Fruit fly (Drosophila melanogaster) whole organism, prepupa: ENCODE data around the gene Pak3.

Experiments used
- Blimp-1 ChIP-seq: fragments of 200-800 bp; sonication (Bioruptor generic); optimal IDR thresholded peaks from 3 replicates; lab custom pipeline; 2017; ENCODE audit warnings: missing biosample characterization, missing genetic modification characterization, mild to moderate bottlenecking, moderate library complexity, missing genetic modification reagents
- CG11762 ChIP-seq: fragments of 200-800 bp; sonication (Bioruptor generic); optimal IDR thresholded peaks from 3 replicates; lab custom pipeline; 2016; ENCODE audit warnings: missing biosample characterization, missing genetic modification characterization; ENCODE audit not compliant: insufficient read depth
- CG34406 ChIP-seq: fragments of 200-800 bp; sonication (Bioruptor generic); optimal IDR thresholded peaks from 3 replicates; lab custom pipeline; 2016; ENCODE audit warnings: missing biosample characterization, missing genetic modification characterization
- CG3919 ChIP-seq: fragments of 200-800 bp; sonication (Bioruptor generic); optimal IDR thresholded peaks from 3 replicates; lab custom pipeline; 2016; ENCODE audit warnings: missing biosample characterization, missing genetic modification characterization
- CG4318 ChIP-seq: fragments of 200-800 bp; sonication (Bioruptor generic); optimal IDR thresholded peaks from 3 replicates; lab custom pipeline; 2017; ENCODE audit warnings: missing biosample characterization, mild to moderate bottlenecking, missing genetic modification characterization
- Eip93F ChIP-seq: fragments of 200-800 bp; sonication (Bioruptor generic); optimal IDR thresholded peaks from 2 replicates; lab custom pipeline; 2016; ENCODE audit warnings: missing biosample characterization, mild to moderate bottlenecking, missing genetic modification characterization
- Gug ChIP-seq: fragments of 200-800 bp; sonication (Bioruptor generic); IDR thresholded peaks from 2 replicates; pipeline ENCODE4 v1.3.6; 2022; ENCODE audit warnings: missing biosample characterization, missing genetic modification characterization
- Hr38 ChIP-seq: sonication (Bioruptor generic); optimal IDR thresholded peaks from 2 replicates; lab custom pipeline; 2016; ENCODE audit warnings: missing biosample characterization, missing genetic modification characterization
- Hr39 ChIP-seq: fragments of 200-800 bp; sonication (Bioruptor generic); optimal IDR thresholded peaks from 2 replicates; lab custom pipeline; 2016; ENCODE audit warnings: missing biosample characterization, missing genetic modification characterization
- OdsH ChIP-seq: fragments of 200-800 bp; sonication (Bioruptor generic); optimal IDR thresholded peaks from 3 replicates; lab custom pipeline; 2016; ENCODE audit warnings: missing biosample characterization, missing genetic modification characterization
- Sox102F ChIP-seq: fragments of 200-800 bp; sonication (Bioruptor generic); optimal IDR thresholded peaks from 2 replicates; lab custom pipeline; 2016; ENCODE audit warnings: missing biosample characterization, mild to moderate bottlenecking, missing genetic modification characterization
- cyc ChIP-seq: fragments of 200-800 bp; sonication (Bioruptor generic); optimal IDR thresholded peaks from 3 replicates; lab custom pipeline; 2016; ENCODE audit warnings: missing biosample characterization, missing genetic modification characterization
- ss ChIP-seq, 2 experiments: fragments of 200-800 bp; sonication (Bioruptor generic); optimal IDR thresholded peaks; 2 replicates in 1 of 2; 3 replicates in 1 of 2; lab custom pipeline; 2017 to 2018; ENCODE audit warnings: mild to moderate bottlenecking in 2 of 2, missing biosample characterization in 2 of 2, missing genetic modification characterization in 2 of 2, moderate library complexity in 1 of 2
- svp ChIP-seq: fragments of 200-800 bp; sonication (Bioruptor generic); peaks from one replicate; lab custom pipeline; 2016; ENCODE audit warnings: missing biosample characterization, missing genetic modification characterization

DNA sequence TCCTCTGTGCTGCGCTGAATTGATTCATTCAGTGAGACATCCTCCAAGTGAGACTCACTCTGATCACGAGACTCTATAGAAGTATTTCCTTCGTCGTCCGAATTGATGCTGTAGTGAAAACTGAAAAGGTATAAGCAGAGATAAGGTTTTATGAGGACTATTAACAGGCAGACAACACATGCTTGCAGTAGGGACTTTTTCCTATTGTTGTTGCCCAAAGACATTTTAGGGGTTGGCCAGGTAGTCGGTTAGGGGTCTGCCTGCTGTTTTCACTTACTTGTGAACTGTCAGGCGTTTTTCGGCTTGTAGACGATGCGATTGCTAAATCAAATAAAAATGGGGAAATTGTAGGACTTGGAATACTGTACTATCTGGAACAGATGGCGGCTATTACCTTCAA lies 14.9 kb upstream of the Pak3 start:
- TF ChIP-seq Eip93F (GFP tag; lab: Kevin White, UChicago) (no peak), svp (no peak), ss (GFP tag; optimal IDR thresholded peaks at IDR 0.05; lab: Kevin White, UChicago) (no peak), CG4318 (no peak), cyc (no peak), CG11762 (GFP tag; lab: Kevin White, UChicago) (no peak), Blimp-1 (no peak), CG34406 (no peak), Hr38 (GFP tag; lab: Kevin White, UChicago) (no peak), OdsH (GFP tag; lab: Kevin White, UChicago) (no peak), CG3919 (GFP tag; lab: Kevin White, UChicago) (no peak), Sox102F (GFP tag; lab: Kevin White, UChicago) (no peak), Gug (GFP tag; lab: Robert Waterston, UW) (no peak), Hr39 (GFP tag; lab: Kevin White, UChicago) (no peak)
